Worm (Caenorhabditis elegans) whole organism, L4/young adult: ENCODE results near the gene Y32G9B.1.

Experiments
- W03F9.2 ChIP-seq: fragments of 150-350 bp; optimal IDR thresholded peaks from 2 replicates; lab custom pipeline; 2014; ENCODE audit warnings: missing biosample characterization, missing genetic modification characterization
- dao-5 ChIP-seq: sonication (generic microtip); optimal IDR thresholded peaks from 2 replicates; lab custom pipeline; 2016; ENCODE audit warnings: missing genotype, missing genetic modification characterization, moderate library complexity, missing compliant biosample characterization
- him-1 ChIP-seq: sonication (generic microtip); optimal IDR thresholded peaks from 2 replicates; lab custom pipeline; 2016; ENCODE audit warnings: missing genotype, missing genetic modification reagents, missing genetic modification characterization, missing compliant biosample characterization

ce11 chrV:1874827-1875226 lies 45.0 kb upstream of the Y32G9B.1 start:
- no peak for TF ChIP-seq dao-5 (tag; lab: Kevin White, UChicago)
- TF ChIP-seq him-1 = no peak
- TF ChIP-seq W03F9.2 = no peak
